Fruit fly (Drosophila melanogaster) whole organism, wandering third instar larva: ENCODE measurements around the gene GILT3.

Source experiments
- Dif ChIP-seq: fragments of 200-275, 200-300 bp; sonication (Bioruptor generic); optimal IDR thresholded peaks from 2 replicates; lab custom pipeline; 2018; ENCODE audit warnings: missing biosample characterization, missing genetic modification characterization; ENCODE audit not compliant: partially characterized antibody
- Hr83 ChIP-seq: fragments of 200-300 bp; sonication (Bioruptor generic); optimal IDR thresholded peaks from 2 replicates; lab custom pipeline; 2016; ENCODE audit warnings: missing biosample characterization, mild to moderate bottlenecking, missing genetic modification characterization, moderate library complexity; ENCODE audit not compliant: poor library complexity, severe bottlenecking
- foxo ChIP-seq, 2 experiments: fragments of 200-800 bp; sonication (Bioruptor generic); optimal IDR thresholded peaks; 2 replicates in 1 of 2; 3 replicates in 1 of 2; lab custom pipeline; 2016 to 2017; ENCODE audit warnings: missing biosample characterization in 2 of 2, missing genetic modification characterization in 2 of 2

- TF ChIP-seq Dif (GFP tag; lab: Kevin White, UChicago) (no peak), foxo (GFP tag; optimal IDR thresholded peaks at IDR 0.05; lab: Kevin White, UChicago) (no peak), Hr83 (GFP tag; lab: Kevin White, UChicago) (no peak)
Measured at dm6 chr3R:23659598-23659997, 17.6 kb upstream of the GILT3 start.
